Worm (Caenorhabditis elegans) whole organism, young adult: ENCODE measurements around the gene AH9.4.

Source experiments
- B0336.3 ChIP-seq: fragments of 200-800 bp; sonication (Bioruptor generic); IDR thresholded peaks from 2 replicates; pipeline ENCODE4 v1.3.6; 2022; ENCODE audit warnings: missing genetic modification characterization, missing compliant biosample characterization
- D2030.7 ChIP-seq: fragments of 200-800 bp; sonication (Bioruptor generic); IDR thresholded peaks from 2 replicates; pipeline ENCODE4 v1.3.6; 2022; ENCODE audit warnings: missing genetic modification reagents, missing genetic modification characterization, missing compliant biosample characterization
- F52B5.7 ChIP-seq: sonication (generic microtip); optimal IDR thresholded peaks from 2 replicates; lab custom pipeline; 2016; ENCODE audit warnings: mild to moderate bottlenecking, missing genetic modification characterization, missing compliant biosample characterization
- F55B11.4 ChIP-seq: sonication (generic microtip); optimal IDR thresholded peaks from 2 replicates; lab custom pipeline; 2016; ENCODE audit warnings: missing compliant biosample characterization, missing genetic modification characterization, borderline replicate concordance; ENCODE audit not compliant: insufficient read depth
- F57A8.1 ChIP-seq: fragments of 200-800 bp; sonication (Bioruptor generic); optimal IDR thresholded peaks from 2 replicates; lab custom pipeline; 2018; ENCODE audit warnings: mild to moderate bottlenecking, missing genetic modification characterization, moderate library complexity, missing compliant biosample characterization
- K12H6.12 ChIP-seq: fragments of 200-800 bp; sonication (Bioruptor generic); optimal IDR thresholded peaks from 2 replicates; lab custom pipeline; 2018; ENCODE audit warnings: mild to moderate bottlenecking, missing genetic modification characterization, missing compliant biosample characterization
- ZK185.1 ChIP-seq: sonication (generic microtip); optimal IDR thresholded peaks from 2 replicates; lab custom pipeline; 2016; ENCODE audit warnings: mild to moderate bottlenecking, missing genetic modification characterization, missing compliant biosample characterization; ENCODE audit not compliant: poor library complexity, severe bottlenecking
- aptf-3 ChIP-seq: fragments of 200-800 bp; sonication (Bioruptor generic); IDR thresholded peaks from 2 replicates; pipeline ENCODE4 v1.3.6; 2022; ENCODE audit warnings: missing genetic modification characterization, missing compliant biosample characterization
- athp-1 ChIP-seq: sonication (generic microtip); optimal IDR thresholded peaks from 2 replicates; lab custom pipeline; 2017; ENCODE audit warnings: mild to moderate bottlenecking, missing genetic modification characterization, missing compliant biosample characterization
- ccch-3 ChIP-seq: fragments of 200-800 bp; sonication (Bioruptor generic); optimal IDR thresholded peaks from 2 replicates; lab custom pipeline; 2018; ENCODE audit warnings: mild to moderate bottlenecking, missing genetic modification characterization, missing compliant biosample characterization
- cebp-2 ChIP-seq: fragments of 200-800 bp; sonication (Bioruptor generic); IDR thresholded peaks from 2 replicates; pipeline ENCODE4 v1.3.6; 2022; ENCODE audit warnings: missing genetic modification characterization, missing compliant biosample characterization
- dpl-1 ChIP-seq: fragments of 150-350 bp; optimal IDR thresholded peaks from 2 replicates; lab custom pipeline; 2014; ENCODE audit warnings: missing biosample characterization, missing genetic modification reagents, missing genetic modification characterization
- egl-18 ChIP-seq: fragments of 200-800 bp; sonication (Bioruptor generic); IDR thresholded peaks from 2 replicates; pipeline ENCODE4 v1.3.6; 2022; ENCODE audit warnings: missing genetic modification reagents, missing genetic modification characterization, missing compliant biosample characterization
- egl-44 ChIP-seq: fragments of 200-800 bp; sonication (Bioruptor generic); IDR thresholded peaks from 2 replicates; pipeline ENCODE4 v1.3.6; 2022; ENCODE audit warnings: missing genetic modification reagents, missing genetic modification characterization, missing compliant biosample characterization
- egrh-3 ChIP-seq: fragments of 200-800 bp; sonication (Bioruptor generic); IDR thresholded peaks from 2 replicates; pipeline ENCODE4 v1.3.6; 2022; ENCODE audit warnings: missing genetic modification reagents, missing genetic modification characterization, missing compliant biosample characterization
- gei-17 ChIP-seq: fragments of 200-800 bp; sonication (Bioruptor generic); optimal IDR thresholded peaks from 2 replicates; lab custom pipeline; 2018; ENCODE audit warnings: mild to moderate bottlenecking, missing genetic modification characterization, missing compliant biosample characterization
- him-1 ChIP-seq: sonication (generic microtip); optimal IDR thresholded peaks from 2 replicates; lab custom pipeline; 2016; ENCODE audit warnings: missing genotype, missing genetic modification reagents, missing genetic modification characterization, missing compliant biosample characterization
- hlh-26 ChIP-seq: fragments of 200-800 bp; sonication (Bioruptor generic); conservative IDR thresholded peaks from 2 replicates; pipeline ENCODE4 v1.3.6; 2022; ENCODE audit warnings: missing genetic modification reagents, missing genetic modification characterization, missing compliant biosample characterization
- let-607 ChIP-seq, 2 experiments: fragments of 200-800 bp in 1 of 2; sonication (Bioruptor generic) in 1 of 2; sonication (generic microtip) in 1 of 2; optimal IDR thresholded peaks; 2 replicates each; lab custom pipeline; 2016 to 2018; ENCODE audit warnings: mild to moderate bottlenecking in 2 of 2, missing compliant biosample characterization in 2 of 2, missing genetic modification characterization in 2 of 2, moderate library complexity in 2 of 2, missing genotype in 1 of 2
- lin-54 ChIP-seq: fragments of 200-800 bp; sonication (Bioruptor generic); optimal IDR thresholded peaks from 2 replicates; lab custom pipeline; 2018; ENCODE audit warnings: mild to moderate bottlenecking, missing genetic modification characterization, missing compliant biosample characterization
- lir-1 ChIP-seq: fragments of 200-800 bp; sonication (Bioruptor generic); conservative IDR thresholded peaks from 2 replicates; pipeline ENCODE4 v1.3.6; 2022; ENCODE audit warnings: missing genetic modification reagents, missing genetic modification characterization, missing compliant biosample characterization
- madf-6 ChIP-seq: fragments of 200-800 bp; sonication (Bioruptor generic); IDR thresholded peaks from 2 replicates; pipeline ENCODE4 v1.3.6; 2022; ENCODE audit warnings: missing genetic modification reagents, missing genetic modification characterization, missing compliant biosample characterization
- madf-8 ChIP-seq: fragments of 200-800 bp; sonication (Bioruptor generic); conservative IDR thresholded peaks from 2 replicates; pipeline ENCODE4 v1.3.6; 2022; ENCODE audit warnings: missing genetic modification reagents, missing genetic modification characterization, missing compliant biosample characterization
- mcd-1 ChIP-seq: fragments of 200-800 bp; sonication (Bioruptor generic); IDR thresholded peaks from 2 replicates; pipeline ENCODE4 v1.3.6; 2022; ENCODE audit warnings: missing genetic modification reagents, missing genetic modification characterization, missing compliant biosample characterization
- mel-28 ChIP-seq: sonication (generic microtip); optimal IDR thresholded peaks from 2 replicates; lab custom pipeline; 2016; ENCODE audit warnings: borderline replicate concordance, mild to moderate bottlenecking, missing genetic modification characterization, missing compliant biosample characterization
- nhr-27 ChIP-seq: fragments of 200-800 bp; sonication (Bioruptor generic); optimal IDR thresholded peaks from 2 replicates; lab custom pipeline; 2018; ENCODE audit warnings: mild to moderate bottlenecking, missing genetic modification characterization, moderate library complexity, missing compliant biosample characterization
- nhr-80 ChIP-seq: sonication (generic microtip); optimal IDR thresholded peaks from 2 replicates; lab custom pipeline; 2016; ENCODE audit warnings: missing genetic modification characterization, missing compliant biosample characterization
- pbrm-1 ChIP-seq: fragments of 200-800 bp; sonication (Bioruptor generic); IDR thresholded peaks from 2 replicates; pipeline ENCODE4 v1.3.6; 2022; ENCODE audit warnings: missing genetic modification reagents, missing genetic modification characterization, missing compliant biosample characterization
- rpc-1 ChIP-seq, 2 experiments: fragments of 150-350 bp in 1 of 2; sonication (generic microtip) in 1 of 2; optimal IDR thresholded peaks; 2 replicates each; lab custom pipeline; 2014 to 2018; ENCODE audit warnings: missing biosample characterization in 1 of 2, missing genetic modification characterization in 1 of 2, missing genetic modification reagents in 1 of 2, missing genotype in 1 of 2
- snpc-1.1 ChIP-seq: sonication (generic microtip); optimal IDR thresholded peaks from 2 replicates; lab custom pipeline; 2017; ENCODE audit warnings: missing genetic modification characterization, mild to moderate bottlenecking, missing compliant biosample characterization, antibody characterized with exemption, moderate library complexity, missing genotype, missing genetic modification reagents; ENCODE audit not compliant: insufficient read depth
- snpc-1.3 ChIP-seq: sonication (generic microtip); optimal IDR thresholded peaks from 2 replicates; lab custom pipeline; 2017; ENCODE audit warnings: missing genetic modification characterization, mild to moderate bottlenecking, missing compliant biosample characterization, antibody characterized with exemption, moderate library complexity, missing genotype, missing genetic modification reagents; ENCODE audit not compliant: insufficient read depth
- tbp1 ChIP-seq: fragments of 200-800 bp; sonication (Bioruptor generic); optimal IDR thresholded peaks from 2 replicates; lab custom pipeline; 2018; ENCODE audit warnings: mild to moderate bottlenecking, missing genetic modification characterization, missing compliant biosample characterization
- tbx-9 ChIP-seq: sonication (generic microtip); optimal IDR thresholded peaks from 2 replicates; lab custom pipeline; 2016; ENCODE audit warnings: borderline replicate concordance, missing genetic modification characterization, inconsistent platforms, missing compliant biosample characterization
- tlf-1 ChIP-seq: fragments of 200-800 bp; sonication (Bioruptor generic); optimal IDR thresholded peaks from 2 replicates; lab custom pipeline; 2018; ENCODE audit warnings: mild to moderate bottlenecking, missing genetic modification characterization, missing compliant biosample characterization
- ztf-18 ChIP-seq: sonication (generic microtip); optimal IDR thresholded peaks from 2 replicates; lab custom pipeline; 2016; ENCODE audit warnings: missing genotype, mild to moderate bottlenecking, missing genetic modification characterization, missing compliant biosample characterization
- ztf-25 ChIP-seq: fragments of 200-800 bp; sonication (Bioruptor generic); IDR thresholded peaks from 2 replicates; pipeline ENCODE4 v1.3.6; 2022; ENCODE audit warnings: missing genetic modification reagents, missing genetic modification characterization, missing compliant biosample characterization
- ztf-26 ChIP-seq: sonication (generic microtip); optimal IDR thresholded peaks from 2 replicates; lab custom pipeline; 2017; ENCODE audit warnings: missing genetic modification characterization, missing compliant biosample characterization
- ztf-3 ChIP-seq: fragments of 200-800 bp; sonication (Bioruptor generic); optimal IDR thresholded peaks from 2 replicates; lab custom pipeline; 2018; ENCODE audit warnings: mild to moderate bottlenecking, missing genetic modification characterization, missing compliant biosample characterization

The AH9.4 gene

DNA sequence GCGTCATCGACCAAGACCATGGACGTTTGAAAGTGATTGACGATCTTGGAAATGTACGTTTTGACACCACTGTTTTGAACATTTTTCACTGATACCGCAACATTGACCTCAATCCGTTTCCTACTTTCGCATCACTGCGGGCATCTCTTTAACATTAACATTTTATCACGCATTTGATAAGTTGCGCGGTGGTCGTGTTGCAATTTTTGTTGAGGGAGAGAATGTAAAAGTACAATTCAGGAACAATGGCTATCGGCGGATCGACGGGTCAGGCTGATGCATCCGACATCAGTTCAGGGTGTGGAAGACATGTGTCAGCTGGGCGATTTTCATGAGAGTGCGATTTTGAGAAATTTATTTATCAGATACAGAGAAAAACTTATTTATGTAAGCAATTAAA lies 29.1 kb upstream of the AH9.4 start:
- TF ChIP-seq gei-17 (no peak), snpc-1.1 (tag; lab: Kevin White, UChicago) (no peak), cebp-2 (GFP tag; lab: Robert Waterston, UW) (no peak), hlh-26 (GFP tag; lab: Robert Waterston, UW) (no peak)

DNA sequence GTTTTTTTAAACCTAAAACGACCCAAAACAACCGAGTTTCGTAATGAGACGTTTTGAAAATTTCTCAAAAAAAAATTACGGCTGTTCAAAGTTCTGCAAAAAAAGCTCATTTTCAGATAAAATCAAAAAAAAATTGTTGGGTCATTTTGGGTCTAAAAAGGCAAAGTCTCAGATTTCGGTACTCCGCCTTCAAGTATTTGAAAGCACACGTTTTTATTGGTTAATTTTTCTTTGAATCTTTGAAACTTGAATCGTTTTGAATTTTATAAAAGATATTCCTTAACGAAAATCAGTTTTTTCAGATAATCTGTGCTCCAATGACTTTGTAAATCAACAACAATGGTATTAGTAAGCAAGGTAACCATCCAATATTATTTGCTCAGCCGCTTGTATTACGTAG lies 28.6 kb upstream of the AH9.4 start, which contains the start of gene hum-6:
TSS of gene hum-6 (plus strand) at position 301 of the 400 bp plus-strand sequence.
- TF ChIP-seq cebp-2 (GFP tag; lab: Robert Waterston, UW) (no peak), tbp1 (GFP tag; lab: Kevin White, UChicago) (no peak), madf-6 (GFP tag; lab: Robert Waterston, UW) (no peak), ccch-3 (no peak), ZK185.1 (tag; lab: Kevin White, UChicago) (no peak), egl-18 (GFP tag; lab: Robert Waterston, UW) (no peak), B0336.3 (no peak), dpl-1 (GFP tag; lab: Kevin White, UChicago) (no peak), ztf-26 (no peak), snpc-1.3 (no peak), ztf-25 (GFP tag; lab: Robert Waterston, UW) (no peak), pbrm-1 (GFP tag; lab: Robert Waterston, UW) (no peak), ztf-3 (GFP tag; lab: Kevin White, UChicago) (no peak), athp-1 (tag; lab: Kevin White, UChicago) (no peak), F57A8.1 (GFP tag; lab: Kevin White, UChicago) (no peak), mcd-1 (GFP tag; lab: Robert Waterston, UW) (no peak), egl-44 (GFP tag; lab: Robert Waterston, UW) (no peak), D2030.7 (GFP tag; lab: Robert Waterston, UW) (no peak), let-607 (tag; optimal IDR thresholded peaks at IDR 0.05; lab: Kevin White, UChicago) (no peak), ztf-18 (tag; lab: Kevin White, UChicago) (no peak)

ce11 chrX:2301821-2302220 lies 27.7 kb upstream of the AH9.4 start:
- TF ChIP-seq lir-1 (GFP tag; lab: Robert Waterston, UW): no peak
- no peak for TF ChIP-seq tlf-1 (GFP tag; lab: Kevin White, UChicago)
- no peak for TF ChIP-seq mel-28 (tag; lab: Kevin White, UChicago)
- peak; percentile 60; the same call in 1 of the 2 replicates for TF ChIP-seq egrh-3 (GFP tag; lab: Robert Waterston, UW)
- no peak for TF ChIP-seq aptf-3 (GFP tag; lab: Robert Waterston, UW)
- TF ChIP-seq snpc-1.1 (tag; lab: Kevin White, UChicago): no peak
- TF ChIP-seq him-1: no peak

DNA sequence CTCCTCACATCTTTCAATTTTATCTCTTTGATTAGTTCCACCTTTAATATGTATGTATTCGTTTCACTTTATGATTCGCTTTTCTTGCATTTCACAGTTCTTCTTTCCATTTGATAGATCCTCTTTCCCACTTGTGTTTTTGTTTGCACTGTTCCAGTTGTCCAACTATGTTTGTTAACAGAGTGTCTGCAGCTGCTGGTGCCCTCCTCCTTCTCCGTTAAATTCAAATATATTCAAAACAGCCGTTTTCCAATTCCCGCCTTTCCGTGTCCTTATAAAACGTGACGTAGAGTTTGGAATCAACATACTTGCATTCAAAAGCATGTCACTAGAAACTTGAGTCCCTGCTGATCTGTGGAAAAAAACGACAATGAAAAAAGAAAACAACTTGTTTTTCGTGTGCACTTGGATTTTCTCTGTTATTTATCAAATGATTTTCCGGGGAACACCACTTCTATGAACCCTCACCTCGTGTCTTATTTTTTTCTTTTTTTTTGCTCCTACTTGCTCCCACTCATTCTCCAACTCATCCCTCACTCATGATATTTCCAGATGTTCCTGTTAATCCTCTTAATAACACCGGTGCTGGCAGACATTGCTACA lies 20.2 kb upstream of the AH9.4 start, which contains the start of gene T10H10.2:
TSS of gene T10H10.2 (plus strand) at position 553 of the 603 bp plus-strand sequence.
- TF ChIP-seq mel-28 (tag; lab: Kevin White, UChicago) (no peak), nhr-80 (tag; lab: Kevin White, UChicago) (no peak), tlf-1 (GFP tag; lab: Kevin White, UChicago) (no peak), tbx-9 (tag; lab: Kevin White, UChicago) (no peak), ccch-3 (no peak), F52B5.7 (tag; lab: Kevin White, UChicago) (no peak), lin-54 (GFP tag; lab: Kevin White, UChicago) (no peak), K12H6.12 (tag; lab: Kevin White, UChicago) (no peak), rpc-1 (optimal IDR thresholded peaks at IDR 0.05; lab: Kevin White, UChicago) (no peak), rpc-1 (tag; optimal IDR thresholded peaks at IDR 0.05; lab: Kevin White, UChicago) (no peak), nhr-27 (tag; lab: Kevin White, UChicago) (no peak), egl-44 (GFP tag; lab: Robert Waterston, UW) (no peak), madf-8 (no peak), ztf-25 (GFP tag; lab: Robert Waterston, UW) (no peak), F55B11.4 (tag; lab: Kevin White, UChicago) (no peak)
- TF ChIP-seq, all 124 proteins: peak for 0
